Fruit fly (Drosophila melanogaster) S2 (cell line): ENCODE measurements around the gene CG6843.

Experiments
- CG8478 ChIP-seq: fragments of >200 bp; optimal IDR thresholded peaks from 2 replicates; lab custom pipeline; 2018
- CTCF ChIP-seq, 2 experiments: fragments of >200 bp; optimal IDR thresholded peaks; 2 replicates each; lab custom pipeline; 2018

DNA sequence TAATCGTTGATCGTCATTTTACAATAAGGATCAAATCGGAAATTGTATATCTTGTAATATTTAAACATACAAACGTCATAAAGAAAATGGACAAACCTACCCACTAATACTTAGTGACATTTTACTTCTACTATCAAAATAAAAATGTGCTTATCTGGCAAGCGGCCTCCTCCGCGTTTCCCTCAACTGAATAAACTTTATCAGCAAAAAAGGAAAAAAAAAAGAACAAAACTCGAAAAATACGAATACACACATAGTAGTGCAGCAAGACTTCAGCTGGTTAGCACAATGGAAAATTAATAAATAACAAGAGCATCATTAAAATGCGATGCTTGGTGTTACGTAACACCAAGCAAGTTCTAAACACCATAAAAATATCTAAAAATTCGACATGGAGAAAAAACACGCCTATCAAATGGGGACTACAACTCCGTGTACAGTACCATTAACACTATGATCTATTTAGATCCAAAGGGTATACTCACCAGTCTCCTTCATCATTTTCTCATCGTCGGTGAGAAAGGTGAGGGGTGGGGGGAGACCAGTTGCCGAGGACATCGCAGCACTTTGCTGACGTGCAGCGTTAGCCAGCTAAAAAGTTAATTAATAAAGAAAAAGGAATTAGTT lies 3.8 kb upstream of the CG6843 start:
- TF ChIP-seq CG8478 (no peak), CTCF (optimal IDR thresholded peaks at IDR 0.05; lab: Kevin White, UChicago) (no peak)
